Worm (Caenorhabditis elegans): Measurements from ENCODE around the gene ztf-29.

DNA sequence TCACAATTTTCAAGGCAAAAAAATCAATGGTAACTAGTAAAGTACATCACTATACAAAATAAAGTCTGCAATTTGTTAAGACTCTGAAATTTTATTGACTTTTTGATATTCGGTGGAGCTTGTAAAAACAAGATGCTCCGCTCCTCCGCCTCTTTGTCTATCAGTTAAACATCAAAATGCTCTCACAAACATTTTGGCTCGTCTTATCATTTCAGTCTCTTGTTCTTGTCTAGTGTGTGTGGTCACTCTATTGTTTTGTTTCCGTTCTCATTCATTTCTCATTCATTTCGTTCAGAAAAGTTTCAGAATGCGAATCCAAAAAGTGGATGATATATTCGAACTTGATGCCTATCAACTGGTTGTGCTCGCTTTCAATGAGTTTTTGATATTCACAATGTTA lies 12.9 kb upstream of the ztf-29 start, which contains the start of gene Y66D12A.13:
- TF ChIP-seq nhr-77 (tag; optimal IDR thresholded peaks at IDR 0.05) (no peak), zip-4 (GFP tag; optimal IDR thresholded peaks at IDR 0.05) (no peak), nhr-71 (tag; optimal IDR thresholded peaks at IDR 0.05) (no peak), ama-1 (optimal IDR thresholded peaks at IDR 0.05) (no peak), nhr-76 (tag; optimal IDR thresholded peaks at IDR 0.05) (no peak), nhr-47 (tag; optimal IDR thresholded peaks at IDR 0.05) (no peak)

All from whole organism, L1 larva.